Worm (Caenorhabditis elegans) whole organism, late embryonic: ENCODE results near the gene syg-1.

Source experiments
- C08G9.2 ChIP-seq: sonication (generic microtip); optimal IDR thresholded peaks from 2 replicates; lab custom pipeline; 2016; ENCODE audit warnings: mild to moderate bottlenecking, missing genetic modification characterization, moderate library complexity, missing compliant biosample characterization
- C38D4.7 ChIP-seq: fragments of 200-800 bp; sonication (Bioruptor generic); optimal IDR thresholded peaks from 2 replicates; lab custom pipeline; 2018; ENCODE audit warnings: mild to moderate bottlenecking, missing genetic modification characterization, moderate library complexity, missing compliant biosample characterization
- T23F11.4 ChIP-seq: fragments of 200-800 bp; sonication (Bioruptor generic); optimal IDR thresholded peaks from 2 replicates; lab custom pipeline; 2018; ENCODE audit warnings: mild to moderate bottlenecking, missing genetic modification characterization, missing compliant biosample characterization
- ceh-19 ChIP-seq: fragments of 200-800 bp; sonication (Bioruptor generic); optimal IDR thresholded peaks from 2 replicates; lab custom pipeline; 2018; ENCODE audit warnings: mild to moderate bottlenecking, missing genetic modification characterization, missing compliant biosample characterization
- dmd-4 ChIP-seq: sonication (generic microtip); optimal IDR thresholded peaks from 2 replicates; lab custom pipeline; 2016; ENCODE audit warnings: borderline replicate concordance, missing genetic modification characterization, missing compliant biosample characterization
- eyg-1 ChIP-seq: sonication (generic microtip); optimal IDR thresholded peaks from 2 replicates; lab custom pipeline; 2016; ENCODE audit warnings: missing genotype, missing genetic modification characterization, missing compliant biosample characterization
- fkh-10 ChIP-seq: fragments of 150-350 bp; optimal IDR thresholded peaks from 2 replicates; lab custom pipeline; 2014; ENCODE audit warnings: missing biosample characterization, missing genetic modification reagents, missing genetic modification characterization
- pha-2 ChIP-seq: sonication (generic microtip); optimal IDR thresholded peaks from 2 replicates; lab custom pipeline; 2017; ENCODE audit warnings: mild to moderate bottlenecking, missing genetic modification characterization, missing compliant biosample characterization
- pha-4 ChIP-seq: fragments of 150-350 bp; optimal IDR thresholded peaks from 2 replicates; lab custom pipeline; 2018; ENCODE audit warnings: missing biosample characterization, missing genetic modification reagents, missing genetic modification characterization
- unc-55 ChIP-seq: sonication (generic microtip); optimal IDR thresholded peaks from 2 replicates; lab custom pipeline; 2017; ENCODE audit warnings: missing biosample characterization, missing genetic modification reagents, missing genetic modification characterization

DNA sequence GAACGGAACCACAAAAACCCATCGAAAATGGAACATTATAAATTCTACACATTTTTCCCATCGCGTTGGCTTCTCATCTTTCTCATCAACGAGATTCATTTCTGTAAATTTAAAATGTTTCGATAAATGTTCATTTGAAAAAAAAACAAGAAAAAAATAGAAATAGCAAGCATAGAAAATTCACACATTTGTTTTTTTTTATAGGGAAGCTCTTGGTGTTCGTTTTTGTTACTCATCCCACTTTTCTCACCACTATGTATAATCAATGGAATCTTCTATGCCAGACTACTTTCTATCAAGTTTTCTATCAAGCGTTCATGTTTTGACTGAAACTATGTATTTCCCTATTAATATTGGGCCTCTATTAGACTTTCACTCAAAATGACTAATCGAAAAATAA, 48.9 kb upstream of the syg-1 start, which contains the start of gene dhcr-24:
- TF ChIP-seq fkh-10 (GFP tag; lab: Kevin White, UChicago) (no peak), pha-4 (tag; lab: Kevin White, UChicago) (no peak), pha-2 (no peak), C38D4.7 (GFP tag; lab: Kevin White, UChicago) (no peak), eyg-1 (tag; lab: Kevin White, UChicago) (no peak), dmd-4 (no peak), C08G9.2 (no peak), unc-55 (GFP tag; lab: Kevin White, UChicago) (no peak), ceh-19 (no peak), T23F11.4 (GFP tag; lab: Kevin White, UChicago) (no peak)
